Worm (Caenorhabditis elegans) whole organism, L4 larva: ENCODE measurements around the gene spsb-2.

Experiments used
- F37D6.2 ChIP-seq: sonication (generic microtip); optimal IDR thresholded peaks from 2 replicates; lab custom pipeline; 2016; ENCODE audit warnings: mild to moderate bottlenecking, missing genetic modification characterization, missing compliant biosample characterization
- T20F7.1 ChIP-seq: fragments of 200-800 bp; sonication (Bioruptor generic); optimal IDR thresholded peaks from 2 replicates; lab custom pipeline; 2018; ENCODE audit warnings: mild to moderate bottlenecking, missing genetic modification characterization, missing compliant biosample characterization
- Y105C5A.15 ChIP-seq: fragments of 200-800 bp; sonication (Bioruptor generic); IDR thresholded peaks from 2 replicates; pipeline ENCODE4 v1.3.6; 2022; ENCODE audit warnings: missing genetic modification characterization, missing compliant biosample characterization
- Y75B8A.6 ChIP-seq: fragments of 200-800 bp; sonication (Bioruptor generic); IDR thresholded peaks from 2 replicates; pipeline ENCODE4 v1.3.6; 2022; ENCODE audit warnings: missing genetic modification reagents, missing genetic modification characterization, missing compliant biosample characterization
- aha-1 ChIP-seq: fragments of 150-350 bp; peaks from one replicate; lab custom pipeline; 2014; ENCODE audit warnings: missing biosample characterization, missing genetic modification characterization
- aly-2 ChIP-seq: sonication (generic microtip); optimal IDR thresholded peaks from 2 replicates; lab custom pipeline; 2018; ENCODE audit warnings: missing biosample characterization, missing genetic modification characterization
- ama-1 ChIP-seq: fragments of 150-350 bp; optimal IDR thresholded peaks from 2 replicates; lab custom pipeline; 2014; ENCODE audit warnings: inconsistent platforms, mixed read lengths
- arid-1 ChIP-seq: fragments of 200-800 bp; sonication (Bioruptor generic); conservative IDR thresholded peaks from 2 replicates; pipeline ENCODE4 v1.3.6; 2022; ENCODE audit warnings: missing genetic modification reagents, missing genetic modification characterization, missing compliant biosample characterization
- ceh-20 ChIP-seq: fragments of 200-800 bp; sonication (Bioruptor generic); IDR thresholded peaks from 2 replicates; pipeline ENCODE4 v1.3.6; 2022; ENCODE audit warnings: missing genetic modification reagents, missing genetic modification characterization, missing compliant biosample characterization
- ceh-28 ChIP-seq: fragments of 150-350 bp; optimal IDR thresholded peaks from 2 replicates; lab custom pipeline; 2014; ENCODE audit warnings: missing biosample characterization, missing genetic modification reagents, missing genetic modification characterization
- ceh-32 ChIP-seq: sonication (generic microtip); optimal IDR thresholded peaks from 2 replicates; lab custom pipeline; 2016; ENCODE audit warnings: mild to moderate bottlenecking, missing genetic modification characterization, missing compliant biosample characterization; ENCODE audit not compliant: poor library complexity
- ceh-44 ChIP-seq: fragments of 200-800 bp; sonication (Bioruptor generic); IDR thresholded peaks from 2 replicates; pipeline ENCODE4 v1.3.6; 2022; ENCODE audit warnings: missing genetic modification reagents, missing genetic modification characterization, missing compliant biosample characterization
- ceh-62 ChIP-seq: sonication (generic microtip); optimal IDR thresholded peaks from 2 replicates; lab custom pipeline; 2017; ENCODE audit warnings: missing biosample characterization, missing genetic modification characterization
- ces-1 ChIP-seq: fragments of 150-350 bp; sonication (generic microtip); optimal IDR thresholded peaks from 4 replicates; lab custom pipeline; 2014; ENCODE audit warnings: missing biosample characterization, missing genetic modification reagents, missing genetic modification characterization
- cey-2 ChIP-seq: sonication (generic microtip); optimal IDR thresholded peaks from 3 replicates; lab custom pipeline; 2017; ENCODE audit warnings: missing genetic modification characterization, mild to moderate bottlenecking, missing compliant biosample characterization, antibody characterized with exemption, borderline replicate concordance; ENCODE audit not compliant: insufficient read depth
- daf-16 ChIP-seq, 3 experiments: sonication (generic microtip); optimal IDR thresholded peaks; 2 replicates each; lab custom pipeline; 2016 to 2017; ENCODE audit warnings: missing genetic modification characterization in 3 of 3, missing genetic modification reagents in 3 of 3, mild to moderate bottlenecking in 2 of 3, missing compliant biosample characterization in 2 of 3, missing biosample characterization in 1 of 3, moderate library complexity in 1 of 3
- daf-19 ChIP-seq: fragments of 200-800 bp; sonication (Bioruptor generic); conservative IDR thresholded peaks from 2 replicates; pipeline ENCODE4 v1.3.6; 2022; ENCODE audit warnings: missing genetic modification characterization, missing compliant biosample characterization
- egl-43 ChIP-seq: fragments of 200-800 bp; sonication (Bioruptor generic); IDR thresholded peaks from 2 replicates; pipeline ENCODE4 v1.3.6; 2022; ENCODE audit warnings: missing genetic modification reagents, missing genetic modification characterization, missing compliant biosample characterization
- hlh-11 ChIP-seq: fragments of 200-800 bp; sonication (Bioruptor generic); optimal IDR thresholded peaks from 2 replicates; lab custom pipeline; 2018; ENCODE audit warnings: mild to moderate bottlenecking, missing genetic modification characterization, missing compliant biosample characterization
- lim-7 ChIP-seq: fragments of 200-800 bp; sonication (Bioruptor generic); IDR thresholded peaks from 2 replicates; pipeline ENCODE4 v1.3.6; 2022; ENCODE audit warnings: missing genetic modification characterization, missing compliant biosample characterization
- lin-13 ChIP-seq: fragments of 150-350 bp; optimal IDR thresholded peaks from 2 replicates; lab custom pipeline; 2014; ENCODE audit warnings: missing biosample characterization, missing genetic modification reagents, missing genetic modification characterization
- lin-15B ChIP-seq: fragments of 150-350 bp; sonication (generic microtip); optimal IDR thresholded peaks from 3 replicates; lab custom pipeline; 2014; ENCODE audit warnings: missing biosample characterization, missing genetic modification characterization
- lin-38 ChIP-seq: fragments of 200-800 bp; sonication (Bioruptor generic); IDR thresholded peaks from 2 replicates; pipeline ENCODE4 v1.3.6; 2022; ENCODE audit warnings: missing genetic modification reagents, missing genetic modification characterization, missing compliant biosample characterization
- lin-39 ChIP-seq: fragments of 150-350 bp; optimal IDR thresholded peaks from 2 replicates; lab custom pipeline; 2014; ENCODE audit warnings: missing biosample characterization, missing genetic modification reagents, missing genetic modification characterization
- lsy-2 ChIP-seq, 2 experiments: fragments of 150-350 bp in 1 of 2; sonication (generic microtip) in 1 of 2; optimal IDR thresholded peaks; 2 replicates each; lab custom pipeline; 2014 to 2017; ENCODE audit warnings: missing biosample characterization in 2 of 2, missing genetic modification characterization in 2 of 2
- mdl-1 ChIP-seq, 2 experiments: fragments of 150-350 bp in 1 of 2; sonication (generic microtip) in 1 of 2; optimal IDR thresholded peaks; 2 replicates each; lab custom pipeline; 2014 to 2017; ENCODE audit warnings: missing biosample characterization in 2 of 2, missing genetic modification characterization in 2 of 2
- mxl-2 ChIP-seq: fragments of 200-800 bp; sonication (Bioruptor generic); conservative IDR thresholded peaks from 2 replicates; pipeline ENCODE4 v1.3.6; 2022; ENCODE audit warnings: missing genetic modification reagents, missing genetic modification characterization, missing compliant biosample characterization
- nhr-10 ChIP-seq: fragments of 150-350 bp; optimal IDR thresholded peaks from 2 replicates; lab custom pipeline; 2014; ENCODE audit warnings: missing biosample characterization, missing genetic modification characterization
- nhr-102 ChIP-seq: sonication (generic microtip); optimal IDR thresholded peaks from 2 replicates; lab custom pipeline; 2016; ENCODE audit warnings: mild to moderate bottlenecking, missing genetic modification characterization, moderate library complexity, missing compliant biosample characterization
- nhr-111 ChIP-seq: fragments of 200-800 bp; sonication (Bioruptor generic); optimal IDR thresholded peaks from 2 replicates; lab custom pipeline; 2018; ENCODE audit warnings: mild to moderate bottlenecking, missing genetic modification characterization, missing compliant biosample characterization
- nhr-237 ChIP-seq: sonication (generic microtip); optimal IDR thresholded peaks from 2 replicates; lab custom pipeline; 2017; ENCODE audit warnings: missing biosample characterization, missing genetic modification characterization
- nhr-25 ChIP-seq: sonication (generic microtip); optimal IDR thresholded peaks from 2 replicates; lab custom pipeline; 2017; ENCODE audit warnings: missing genetic modification characterization, mild to moderate bottlenecking, missing compliant biosample characterization, antibody characterized with exemption, moderate library complexity, borderline replicate concordance; ENCODE audit not compliant: insufficient read depth
- nhr-76 ChIP-seq: fragments of 150-350 bp; optimal IDR thresholded peaks from 2 replicates; lab custom pipeline; 2014; ENCODE audit warnings: missing biosample characterization, missing genetic modification characterization
- nhr-77 ChIP-seq: fragments of 150-350 bp; optimal IDR thresholded peaks from 2 replicates; lab custom pipeline; 2014; ENCODE audit warnings: missing biosample characterization, missing genetic modification characterization
- pha-4 ChIP-seq, 2 experiments: fragments of 150-350 bp in 1 of 2; fragments of 200-800 bp in 1 of 2; sonication (Bioruptor generic) in 1 of 2; IDR thresholded peaks in 1 of 2; optimal IDR thresholded peaks in 1 of 2; 2 replicates each; pipeline versions ENCODE4 v1.3.6 to Lab custom; 2014 to 2022; ENCODE audit warnings: missing genetic modification characterization in 2 of 2, missing genetic modification reagents in 2 of 2, missing biosample characterization in 1 of 2, missing compliant biosample characterization in 1 of 2
- php-3 ChIP-seq: fragments of 200-800 bp; sonication (Bioruptor generic); IDR thresholded peaks from 2 replicates; pipeline ENCODE4 v1.3.6; 2022; ENCODE audit warnings: missing genetic modification reagents, missing genetic modification characterization, missing compliant biosample characterization
- rbr-2 ChIP-seq: sonication (generic microtip); optimal IDR thresholded peaks from 2 replicates; lab custom pipeline; 2016; ENCODE audit warnings: missing genotype, missing genetic modification characterization, missing compliant biosample characterization
- set-16 ChIP-seq: fragments of 200-800 bp; sonication (Bioruptor generic); IDR thresholded peaks from 2 replicates; pipeline ENCODE4 v1.3.6; 2022; ENCODE audit warnings: missing genetic modification reagents, missing genetic modification characterization, missing compliant biosample characterization
- skn-1 ChIP-seq: fragments of 150-350 bp; optimal IDR thresholded peaks from 2 replicates; lab custom pipeline; 2014; ENCODE audit warnings: missing biosample characterization, missing genetic modification characterization
- snpc-1.2 ChIP-seq: fragments of 200-800 bp; sonication (Bioruptor generic); IDR thresholded peaks from 2 replicates; pipeline ENCODE4 v1.3.6; 2022; ENCODE audit warnings: missing genetic modification reagents, missing genetic modification characterization, missing compliant biosample characterization
- spr-3 ChIP-seq: fragments of 200-800 bp; sonication (Bioruptor generic); optimal IDR thresholded peaks from 2 replicates; lab custom pipeline; 2018; ENCODE audit warnings: mild to moderate bottlenecking, missing genetic modification characterization, missing compliant biosample characterization
- unc-62 ChIP-seq, 3 experiments: fragments of 150-350 bp in 1 of 3; sonication (generic microtip); optimal IDR thresholded peaks in 2 of 3; peaks in 1 of 3; 1 replicate in 1 of 3; 2 replicates in 2 of 3; lab custom pipeline; 2014 to 2017; ENCODE audit warnings: missing biosample characterization in 3 of 3, missing genetic modification characterization in 3 of 3, missing genetic modification reagents in 3 of 3, missing genotype in 1 of 3
- vab-7 ChIP-seq: fragments of 200-800 bp; sonication (Bioruptor generic); IDR thresholded peaks from 2 replicates; pipeline ENCODE4 v1.3.6; 2022; ENCODE audit warnings: missing genetic modification reagents, missing genetic modification characterization, missing compliant biosample characterization
- zfp-2 ChIP-seq: sonication (generic microtip); optimal IDR thresholded peaks from 2 replicates; lab custom pipeline; 2016; ENCODE audit warnings: mild to moderate bottlenecking, missing genetic modification characterization, missing compliant biosample characterization
- zfp-3 ChIP-seq: fragments of 200-800 bp; sonication (Bioruptor generic); conservative IDR thresholded peaks from 2 replicates; pipeline ENCODE4 v1.3.6; 2022; ENCODE audit warnings: missing genetic modification reagents, missing genetic modification characterization, missing compliant biosample characterization

Gene spsb-2

ce11 chrII:15226805-15227204 lies 3.3 kb upstream of the spsb-2 start:
- TF ChIP-seq vab-7 (no peak), lsy-2 (tag; optimal IDR thresholded peaks at IDR 0.05; lab: Kevin White, UChicago) (no peak), unc-62 (GFP tag; optimal IDR thresholded peaks at IDR 0.05 in 1 of 2; lab: Kevin White, UChicago) (peak in 1 of 2 experiments; percentile 91), unc-62 (tag; optimal IDR thresholded peaks at IDR 0.05; lab: Kevin White, UChicago) (no peak), lim-7 (GFP tag; lab: Robert Waterston, UW) (no peak), cey-2 (tag; lab: Kevin White, UChicago) (no peak), nhr-102 (no peak), spr-3 (GFP tag; lab: Kevin White, UChicago) (no peak), ceh-44 (GFP tag; lab: Robert Waterston, UW) (no peak)

DNA sequence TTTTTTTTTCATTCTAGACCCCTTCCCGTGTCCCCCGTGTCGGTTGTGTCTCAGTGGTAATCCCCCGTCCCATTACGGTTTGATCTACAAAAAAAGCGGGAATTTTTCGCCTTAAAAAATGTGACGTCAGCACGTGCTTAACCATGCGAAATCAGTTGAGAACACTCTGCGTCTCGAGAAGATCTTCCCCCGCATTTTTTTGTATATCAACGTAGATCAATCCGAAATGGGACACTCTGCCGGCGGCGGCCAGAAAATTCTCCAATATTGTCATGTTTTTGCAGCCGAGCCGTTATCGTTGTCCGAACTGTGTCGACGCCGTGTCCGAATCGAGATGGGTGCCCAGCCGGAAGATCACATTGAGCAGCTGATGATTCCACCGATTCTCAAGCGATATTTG lies 2.1 kb upstream of the spsb-2 start:
- TF ChIP-seq nhr-237 (tag; lab: Kevin White, UChicago) (no peak), pha-4 (GFP tag; IDR thresholded peaks at IDR 0.05; lab: Robert Waterston, UW) (no peak), pha-4 (tag; optimal IDR thresholded peaks at IDR 0.05; lab: Kevin White, UChicago) (no peak), snpc-1.2 (no peak), lin-15B (tag; lab: Kevin White, UChicago) (no peak), nhr-111 (GFP tag; lab: Kevin White, UChicago) (no peak), T20F7.1 (no peak), lin-13 (GFP tag; lab: Kevin White, UChicago) (no peak), aly-2 (tag; lab: Kevin White, UChicago) (no peak), arid-1 (GFP tag; lab: Robert Waterston, UW) (0 out of 2 replicates have a peak, but pooled peaks have one; percentile 3), egl-43 (GFP tag; lab: Robert Waterston, UW) (0 out of 2 replicates have a peak, but pooled peaks have one; percentile 9), ceh-20 (GFP tag; lab: Robert Waterston, UW) (no peak), skn-1 (no peak), nhr-76 (tag; lab: Kevin White, UChicago) (no peak), zfp-2 (no peak), mdl-1 (tag; optimal IDR thresholded peaks at IDR 0.05; lab: Kevin White, UChicago) (no peak), nhr-77 (tag; lab: Kevin White, UChicago) (no peak), ceh-28 (tag; lab: Kevin White, UChicago) (no peak), vab-7 (no peak), lin-38 (no peak), unc-62 (GFP tag; optimal IDR thresholded peaks at IDR 0.05 in 1 of 2; lab: Kevin White, UChicago) (peak in 1 of 2 experiments; percentile 96), unc-62 (tag; optimal IDR thresholded peaks at IDR 0.05; lab: Kevin White, UChicago) (no peak), hlh-11 (tag; lab: Kevin White, UChicago) (no peak), spr-3 (GFP tag; lab: Kevin White, UChicago) (no peak), daf-16 (GFP tag; optimal IDR thresholded peaks at IDR 0.05; lab: Kevin White, UChicago) (no peak), daf-16 (tag; optimal IDR thresholded peaks at IDR 0.05; lab: Kevin White, UChicago) (no peak), ces-1 (no peak), nhr-102 (no peak), zfp-3 (GFP tag; lab: Robert Waterston, UW) (no peak), ama-1 (lab: Kevin White, UChicago) (peak; percentile 23), Y75B8A.6 (GFP tag; lab: Robert Waterston, UW) (no peak)

ce11 chrII:15232705-15233104 lies 2.6 kb downstream of the spsb-2 start, which contains the start of gene Y46E12BL.2:
TSS of gene Y46E12BL.2 (plus strand) at chrII:15232947.
- no peak for TF ChIP-seq ces-1
- no peak for TF ChIP-seq nhr-10 (tag; lab: Kevin White, UChicago)
- no peak for TF ChIP-seq ceh-32 (tag; lab: Kevin White, UChicago)
- TF ChIP-seq daf-16 (GFP tag; optimal IDR thresholded peaks at IDR 0.05; lab: Kevin White, UChicago), result no peak
- TF ChIP-seq daf-16 (tag; optimal IDR thresholded peaks at IDR 0.05; lab: Kevin White, UChicago), result peak; percentile 45
- TF ChIP-seq F37D6.2 (tag; lab: Kevin White, UChicago), result peak; percentile 14
- no peak for TF ChIP-seq daf-19
- no peak for TF ChIP-seq mxl-2 (GFP tag; lab: Robert Waterston, UW)
- TF ChIP-seq rbr-2 (tag; lab: Kevin White, UChicago), result peak; percentile 64
- TF ChIP-seq set-16, result no peak
- TF ChIP-seq zfp-3 (GFP tag; lab: Robert Waterston, UW), result no peak
- peak; percentile 93 for TF ChIP-seq aha-1 (tag; lab: Kevin White, UChicago)
- no peak for TF ChIP-seq lin-15B (tag; lab: Kevin White, UChicago)
- no peak for TF ChIP-seq Y105C5A.15 (GFP tag; lab: Robert Waterston, UW)
- TF ChIP-seq pha-4 (GFP tag; IDR thresholded peaks at IDR 0.05; lab: Robert Waterston, UW), result peak; percentile 54; the same call in 1 of the 2 replicates
- TF ChIP-seq pha-4 (tag; optimal IDR thresholded peaks at IDR 0.05; lab: Kevin White, UChicago), result no peak
- no peak for TF ChIP-seq ceh-62 (tag; lab: Kevin White, UChicago)
- no peak for TF ChIP-seq lin-39 (tag; lab: Kevin White, UChicago)
- no peak for TF ChIP-seq lim-7 (GFP tag; lab: Robert Waterston, UW)
- peak; percentile 81 for TF ChIP-seq nhr-25
- TF ChIP-seq lin-13 (GFP tag; lab: Kevin White, UChicago), result peak; percentile 76
- no peak for TF ChIP-seq php-3 (GFP tag; lab: Robert Waterston, UW)
- TF ChIP-seq zfp-2, result no peak
